Worm (Caenorhabditis elegans) whole organism, L1 larva: ENCODE results near the gene sulp-5.

ENCODE experiments used
- C16A3.4 ChIP-seq: fragments of 150-350 bp; optimal IDR thresholded peaks from 2 replicates; lab custom pipeline; 2014; ENCODE audit warnings: missing biosample characterization, missing genetic modification characterization
- F16B12.6 ChIP-seq: fragments of 150-350 bp; optimal IDR thresholded peaks from 2 replicates; lab custom pipeline; 2014; ENCODE audit warnings: missing biosample characterization, missing genetic modification characterization
- Y116A8C.19 ChIP-seq: sonication (generic microtip); optimal IDR thresholded peaks from 2 replicates; lab custom pipeline; 2016; ENCODE audit warnings: missing compliant biosample characterization, missing genetic modification characterization, borderline replicate concordance
- alr-1 ChIP-seq: fragments of 200-800 bp; sonication (Bioruptor generic); optimal IDR thresholded peaks from 2 replicates; lab custom pipeline; 2018; ENCODE audit warnings: borderline replicate concordance, mild to moderate bottlenecking, missing genetic modification characterization, missing compliant biosample characterization
- ama-1 ChIP-seq: fragments of 150-350 bp; optimal IDR thresholded peaks from 2 replicates; lab custom pipeline; 2014
- blmp-1 ChIP-seq: fragments of 150-350 bp; optimal IDR thresholded peaks from 2 replicates; lab custom pipeline; 2014; ENCODE audit warnings: missing biosample characterization, missing genetic modification characterization
- ceh-8 ChIP-seq: fragments of 200-800 bp; sonication (Bioruptor generic); optimal IDR thresholded peaks from 2 replicates; lab custom pipeline; 2018; ENCODE audit warnings: mild to moderate bottlenecking, missing genetic modification characterization, moderate library complexity, missing compliant biosample characterization
- ceh-88 ChIP-seq: fragments of 200-800 bp; sonication (Bioruptor generic); IDR thresholded peaks from 2 replicates; pipeline ENCODE4 v1.3.6; 2022; ENCODE audit warnings: missing genetic modification characterization, missing compliant biosample characterization
- efl-1 ChIP-seq, 4 experiments: fragments of 150-350 bp; optimal IDR thresholded peaks in 3 of 4; peaks in 1 of 4; 1 replicate in 1 of 4; 2 replicates in 3 of 4; lab custom pipeline; 2014; ENCODE audit warnings: missing biosample characterization in 2 of 4, missing genetic modification characterization in 2 of 4, missing genetic modification reagents in 2 of 4
- egl-27 ChIP-seq, 2 experiments: fragments of 150-350 bp in 1 of 2; sonication (generic microtip); optimal IDR thresholded peaks; 3 replicates each; lab custom pipeline; 2017 to 2018; ENCODE audit warnings: missing biosample characterization in 2 of 2, missing genetic modification characterization in 2 of 2, missing genetic modification reagents in 2 of 2
- ets-5 ChIP-seq: fragments of 200-800 bp; sonication (Bioruptor generic); IDR thresholded peaks from 2 replicates; pipeline ENCODE4 v1.3.6; 2022; ENCODE audit warnings: missing genetic modification characterization, missing compliant biosample characterization
- fkh-10 ChIP-seq: sonication (generic microtip); optimal IDR thresholded peaks from 2 replicates; lab custom pipeline; 2017; ENCODE audit warnings: missing biosample characterization, missing genetic modification reagents, missing genetic modification characterization
- fkh-4 ChIP-seq: sonication (generic microtip); optimal IDR thresholded peaks from 2 replicates; lab custom pipeline; 2016; ENCODE audit warnings: missing compliant biosample characterization, missing genetic modification characterization, borderline replicate concordance
- fkh-8 ChIP-seq: sonication (generic microtip); optimal IDR thresholded peaks from 2 replicates; lab custom pipeline; 2016; ENCODE audit warnings: mild to moderate bottlenecking, missing genetic modification characterization, missing compliant biosample characterization
- hlh-17 ChIP-seq: fragments of 200-800 bp; sonication (Bioruptor generic); optimal IDR thresholded peaks from 2 replicates; lab custom pipeline; 2018; ENCODE audit warnings: missing genetic modification characterization, mild to moderate bottlenecking, missing compliant biosample characterization, moderate library complexity, borderline replicate concordance
- hpl-2 ChIP-seq: fragments of 150-350 bp; optimal IDR thresholded peaks from 2 replicates; lab custom pipeline; 2014; ENCODE audit warnings: missing biosample characterization, missing genetic modification reagents, missing genetic modification characterization
- irx-1 ChIP-seq: sonication (generic microtip); optimal IDR thresholded peaks from 2 replicates; lab custom pipeline; 2016; ENCODE audit warnings: missing genetic modification characterization, missing compliant biosample characterization
- lin-14 ChIP-seq: fragments of 200-800 bp; sonication (Bioruptor generic); optimal IDR thresholded peaks from 2 replicates; lab custom pipeline; 2018; ENCODE audit warnings: mild to moderate bottlenecking, missing genetic modification characterization, moderate library complexity, missing compliant biosample characterization
- lin-15B ChIP-seq: fragments of 150-350 bp; sonication (generic microtip); optimal IDR thresholded peaks from 3 replicates; lab custom pipeline; 2014; ENCODE audit warnings: missing biosample characterization, missing genetic modification characterization
- lin-39 ChIP-seq: fragments of 150-350 bp; optimal IDR thresholded peaks from 2 replicates; lab custom pipeline; 2014; ENCODE audit warnings: missing biosample characterization, missing genetic modification reagents, missing genetic modification characterization
- lsy-2 ChIP-seq, 2 experiments: fragments of 150-350 bp; optimal IDR thresholded peaks; 2 replicates each; lab custom pipeline; 2014; ENCODE audit warnings: missing biosample characterization in 2 of 2, missing genetic modification characterization in 2 of 2
- mdl-1 ChIP-seq, 2 experiments: fragments of 150-350 bp; optimal IDR thresholded peaks; 2 replicates each; lab custom pipeline; 2014 to 2017; ENCODE audit warnings: missing biosample characterization in 2 of 2, missing genetic modification characterization in 2 of 2, inconsistent platforms in 1 of 2
- mep-1 ChIP-seq: fragments of 150-350 bp; optimal IDR thresholded peaks from 2 replicates; lab custom pipeline; 2014; ENCODE audit warnings: missing biosample characterization, missing genetic modification characterization
- nhr-11 ChIP-seq: fragments of 150-350 bp; optimal IDR thresholded peaks from 2 replicates; lab custom pipeline; 2014; ENCODE audit warnings: missing biosample characterization, missing genetic modification characterization
- nhr-12 ChIP-seq: sonication (generic microtip); optimal IDR thresholded peaks from 2 replicates; lab custom pipeline; 2017; ENCODE audit warnings: missing biosample characterization, missing genetic modification characterization
- nhr-19 ChIP-seq: fragments of 200-800 bp; sonication (Bioruptor generic); conservative IDR thresholded peaks from 2 replicates; pipeline ENCODE4 v1.3.6; 2022; ENCODE audit warnings: missing genetic modification characterization, missing compliant biosample characterization
- nhr-20 ChIP-seq: sonication (generic microtip); optimal IDR thresholded peaks from 2 replicates; lab custom pipeline; 2016; ENCODE audit warnings: mild to moderate bottlenecking, missing genetic modification characterization, missing compliant biosample characterization
- nhr-237 ChIP-seq: fragments of 150-350 bp; optimal IDR thresholded peaks from 2 replicates; lab custom pipeline; 2014; ENCODE audit warnings: missing biosample characterization, missing genetic modification characterization
- nhr-47 ChIP-seq: sonication (generic microtip); optimal IDR thresholded peaks from 2 replicates; lab custom pipeline; 2016; ENCODE audit warnings: mild to moderate bottlenecking, missing genetic modification characterization, moderate library complexity, missing compliant biosample characterization
- nhr-71 ChIP-seq: sonication (generic microtip); optimal IDR thresholded peaks from 2 replicates; lab custom pipeline; 2016; ENCODE audit warnings: mild to moderate bottlenecking, missing genetic modification characterization, moderate library complexity, missing compliant biosample characterization
- nhr-84 ChIP-seq: sonication (generic microtip); optimal IDR thresholded peaks from 2 replicates; lab custom pipeline; 2017; ENCODE audit warnings: missing biosample characterization, missing genetic modification characterization
- nhr-90 ChIP-seq: sonication (generic microtip); optimal IDR thresholded peaks from 2 replicates; lab custom pipeline; 2016; ENCODE audit warnings: mild to moderate bottlenecking, missing genetic modification characterization, missing compliant biosample characterization; ENCODE audit not compliant: poor library complexity
- pag-3 ChIP-seq: sonication (generic microtip); optimal IDR thresholded peaks from 2 replicates; lab custom pipeline; 2017; ENCODE audit warnings: missing genetic modification characterization, mild to moderate bottlenecking, missing compliant biosample characterization, antibody characterized with exemption, borderline replicate concordance; ENCODE audit not compliant: insufficient read depth
- rnt-1 ChIP-seq: sonication (generic microtip); optimal IDR thresholded peaks from 2 replicates; lab custom pipeline; 2016; ENCODE audit warnings: mild to moderate bottlenecking, missing genetic modification characterization, moderate library complexity, missing compliant biosample characterization
- skn-1 ChIP-seq: fragments of 150-350 bp; optimal IDR thresholded peaks from 2 replicates; lab custom pipeline; 2014; ENCODE audit warnings: missing biosample characterization, missing genetic modification characterization
- sup-37 ChIP-seq: fragments of 200-800 bp; sonication (Bioruptor generic); optimal IDR thresholded peaks from 2 replicates; lab custom pipeline; 2018; ENCODE audit warnings: mild to moderate bottlenecking, missing genetic modification characterization, missing compliant biosample characterization
- swsn-7 ChIP-seq: sonication (generic microtip); optimal IDR thresholded peaks from 2 replicates; lab custom pipeline; 2016; ENCODE audit warnings: missing genetic modification characterization, missing compliant biosample characterization
- tbx-2 ChIP-seq: sonication (generic microtip); optimal IDR thresholded peaks from 2 replicates; lab custom pipeline; 2016; ENCODE audit warnings: missing genetic modification characterization, missing compliant biosample characterization
- tlp-1 ChIP-seq: fragments of 150-350 bp; optimal IDR thresholded peaks from 2 replicates; lab custom pipeline; 2014; ENCODE audit warnings: missing biosample characterization, missing genetic modification characterization
- unc-130 ChIP-seq: fragments of 150-350 bp; optimal IDR thresholded peaks from 2 replicates; lab custom pipeline; 2017; ENCODE audit warnings: missing biosample characterization, missing genetic modification characterization, inconsistent platforms
- unc-62 ChIP-seq: fragments of 150-350 bp; optimal IDR thresholded peaks from 2 replicates; lab custom pipeline; 2014; ENCODE audit warnings: missing biosample characterization, missing genetic modification reagents, missing genetic modification characterization
- xbp-1 ChIP-seq: sonication (generic microtip); optimal IDR thresholded peaks from 2 replicates; lab custom pipeline; 2016; ENCODE audit warnings: missing genetic modification characterization, missing compliant biosample characterization
- zag-1 ChIP-seq: fragments of 150-350 bp; optimal IDR thresholded peaks from 2 replicates; lab custom pipeline; 2014; ENCODE audit warnings: missing biosample characterization, missing genetic modification characterization
- zip-4 ChIP-seq: fragments of 200-800 bp; sonication (Bioruptor generic); optimal IDR thresholded peaks from 2 replicates; lab custom pipeline; 2018; ENCODE audit warnings: mild to moderate bottlenecking, missing genetic modification characterization, moderate library complexity, missing compliant biosample characterization
- ztf-11 ChIP-seq, 2 experiments: sonication (generic microtip); optimal IDR thresholded peaks; 2 replicates each; lab custom pipeline; 2016 to 2017; ENCODE audit warnings: missing genetic modification characterization in 2 of 2, missing biosample characterization in 1 of 2, missing compliant biosample characterization in 1 of 2
- ztf-4 ChIP-seq: fragments of 150-350 bp; optimal IDR thresholded peaks from 2 replicates; lab custom pipeline; 2014; ENCODE audit warnings: missing biosample characterization, missing genetic modification characterization

Gene sulp-5

ce11 chrV:11854905-11855304, 24.9 kb upstream of the sulp-5 start:
- TF ChIP-seq blmp-1 (tag; lab: Kevin White, UChicago): no peak
- TF ChIP-seq tbx-2 (tag; lab: Kevin White, UChicago): peak; percentile 27
- TF ChIP-seq zip-4: no peak
- TF ChIP-seq irx-1 (tag; lab: Kevin White, UChicago): no peak
- TF ChIP-seq xbp-1 (tag; lab: Kevin White, UChicago): no peak
- TF ChIP-seq swsn-7: peak; percentile 29
- TF ChIP-seq nhr-47 (tag; lab: Kevin White, UChicago): peak; percentile 60
- TF ChIP-seq lin-14: peak; percentile 75
- peak; percentile 20 for TF ChIP-seq nhr-20 (tag; lab: Kevin White, UChicago)
- TF ChIP-seq fkh-8 (tag; lab: Kevin White, UChicago): peak; percentile 82
- TF ChIP-seq nhr-237 (tag; lab: Kevin White, UChicago): peak; percentile 54
- peak; percentile 54 for TF ChIP-seq nhr-11 (tag; lab: Kevin White, UChicago)
- peak; percentile 1 to 20 for TF ChIP-seq lsy-2 (tag; optimal IDR thresholded peaks at IDR 0.05; lab: Kevin White, UChicago)
- TF ChIP-seq nhr-71 (tag; lab: Kevin White, UChicago): peak; percentile 64

- TF ChIP-seq ceh-8 (GFP tag; lab: Kevin White, UChicago): no peak
- no peak for TF ChIP-seq pag-3
- no peak for TF ChIP-seq tlp-1 (tag; lab: Kevin White, UChicago)
- no peak for TF ChIP-seq ceh-88 (GFP tag; lab: Robert Waterston, UW)
- no peak for TF ChIP-seq nhr-71 (tag; lab: Kevin White, UChicago)
- TF ChIP-seq lsy-2 (tag; optimal IDR thresholded peaks at IDR 0.05; lab: Kevin White, UChicago): no peak
- no peak for TF ChIP-seq ets-5 (GFP tag; lab: Robert Waterston, UW)
- no peak for TF ChIP-seq nhr-84
Measured at ce11 chrV:11856022-11856421, 23.8 kb upstream of the sulp-5 start.

ce11 chrV:11857756-11858155, 22.1 kb upstream of the sulp-5 start:
- TF ChIP-seq nhr-90 (tag; lab: Kevin White, UChicago) (no peak), efl-1 (optimal IDR thresholded peaks at IDR 0.05; lab: Kevin White, UChicago) (no peak), efl-1 (GFP tag; optimal IDR thresholded peaks at IDR 0.05 in 1 of 2; lab: Kevin White, UChicago) (peak in 1 of 2 experiments; percentile 38)

- TF ChIP-seq ama-1: no peak
- TF ChIP-seq blmp-1 (tag; lab: Kevin White, UChicago): no peak
- TF ChIP-seq nhr-12 (tag; lab: Kevin White, UChicago): no peak
- TF ChIP-seq skn-1 (tag; lab: Kevin White, UChicago): no peak
- TF ChIP-seq mdl-1 (tag; optimal IDR thresholded peaks at IDR 0.05; lab: Kevin White, UChicago): no peak
- TF ChIP-seq mep-1 (tag; lab: Kevin White, UChicago): peak; percentile 23
- TF ChIP-seq efl-1 (optimal IDR thresholded peaks at IDR 0.05; lab: Kevin White, UChicago): no peak
- peak in 1 of 2 experiments; percentile 12 for TF ChIP-seq efl-1 (GFP tag; optimal IDR thresholded peaks at IDR 0.05 in 1 of 2; lab: Kevin White, UChicago)
- TF ChIP-seq lsy-2 (tag; optimal IDR thresholded peaks at IDR 0.05; lab: Kevin White, UChicago): peak in 1 of 2 experiments; percentile 16
- no peak for TF ChIP-seq alr-1 (tag; lab: Kevin White, UChicago)
- TF ChIP-seq F16B12.6 (tag; lab: Kevin White, UChicago): no peak
- no peak for TF ChIP-seq nhr-84
- TF ChIP-seq unc-130 (tag; lab: Kevin White, UChicago): peak; percentile 3
- TF ChIP-seq zag-1: no peak
- TF ChIP-seq sup-37 (GFP tag; lab: Kevin White, UChicago): no peak
- TF ChIP-seq lin-39 (tag; lab: Kevin White, UChicago): no peak
- TF ChIP-seq fkh-10: no peak
- TF ChIP-seq hlh-17: no peak
- TF ChIP-seq nhr-20 (tag; lab: Kevin White, UChicago): peak; percentile 39
- TF ChIP-seq tbx-2 (tag; lab: Kevin White, UChicago): no peak
- no peak for TF ChIP-seq hpl-2 (GFP tag; lab: Kevin White, UChicago)
- no peak for TF ChIP-seq fkh-4 (tag; lab: Kevin White, UChicago)
- TF ChIP-seq egl-27 (tag; optimal IDR thresholded peaks at IDR 0.05; lab: Kevin White, UChicago): no peak
- TF ChIP-seq ztf-4 (tag; lab: Kevin White, UChicago): no peak
- TF ChIP-seq Y116A8C.19: no peak
- peak; percentile 32; the same call in 1 of the 2 replicates for TF ChIP-seq nhr-19 (GFP tag; lab: Robert Waterston, UW)
- TF ChIP-seq lin-15B (tag; lab: Kevin White, UChicago): no peak
- no peak for TF ChIP-seq C16A3.4 (tag; lab: Kevin White, UChicago)
- no peak for TF ChIP-seq rnt-1 (tag; lab: Kevin White, UChicago)
- no peak for TF ChIP-seq ztf-11 (tag; optimal IDR thresholded peaks at IDR 0.05; lab: Kevin White, UChicago)
- no peak for TF ChIP-seq unc-62 (GFP tag; lab: Kevin White, UChicago)
Measured at ce11 chrV:11858299-11858698, 21.5 kb upstream of the sulp-5 start.
